Worm (Caenorhabditis elegans) whole organism, L1 larva: ENCODE measurements around the gene mop-25.2.

Source experiments
- C04F5.9 ChIP-seq: sonication (generic microtip); optimal IDR thresholded peaks from 2 replicates; lab custom pipeline; 2016; ENCODE audit warnings: missing genetic modification characterization, missing compliant biosample characterization
- C16A3.4 ChIP-seq: fragments of 150-350 bp; optimal IDR thresholded peaks from 2 replicates; lab custom pipeline; 2014; ENCODE audit warnings: missing biosample characterization, missing genetic modification characterization
- C34B4.2 ChIP-seq: sonication (generic microtip); optimal IDR thresholded peaks from 2 replicates; lab custom pipeline; 2017; ENCODE audit warnings: mild to moderate bottlenecking, missing genetic modification characterization, missing compliant biosample characterization
- Y116A8C.19 ChIP-seq: sonication (generic microtip); optimal IDR thresholded peaks from 2 replicates; lab custom pipeline; 2016; ENCODE audit warnings: missing compliant biosample characterization, missing genetic modification characterization, borderline replicate concordance
- alr-1 ChIP-seq: fragments of 200-800 bp; sonication (Bioruptor generic); optimal IDR thresholded peaks from 2 replicates; lab custom pipeline; 2018; ENCODE audit warnings: borderline replicate concordance, mild to moderate bottlenecking, missing genetic modification characterization, missing compliant biosample characterization
- aly-2 ChIP-seq: fragments of 150-350 bp; optimal IDR thresholded peaks from 2 replicates; lab custom pipeline; 2014; ENCODE audit warnings: missing biosample characterization, missing genetic modification characterization
- blmp-1 ChIP-seq: fragments of 150-350 bp; optimal IDR thresholded peaks from 2 replicates; lab custom pipeline; 2014; ENCODE audit warnings: missing biosample characterization, missing genetic modification characterization
- ceh-82 ChIP-seq, 3 experiments: fragments of 150-350 bp in 1 of 3; sonication (generic microtip) in 2 of 3; optimal IDR thresholded peaks; 2 replicates each; lab custom pipeline; 2014 to 2017; ENCODE audit warnings: missing biosample characterization in 3 of 3, missing genetic modification characterization in 3 of 3
- ceh-90 ChIP-seq: sonication (generic microtip); optimal IDR thresholded peaks from 2 replicates; lab custom pipeline; 2016; ENCODE audit warnings: missing genetic modification characterization, missing compliant biosample characterization
- dpl-1 ChIP-seq, 3 experiments: fragments of 150-350 bp in 2 of 3; sonication (generic microtip) in 1 of 3; optimal IDR thresholded peaks; 2 replicates each; lab custom pipeline; 2014 to 2017; ENCODE audit warnings: missing biosample characterization in 3 of 3, missing genetic modification characterization in 3 of 3, missing genetic modification reagents in 3 of 3
- dsc-1 ChIP-seq: sonication (generic microtip); optimal IDR thresholded peaks from 2 replicates; lab custom pipeline; 2016; ENCODE audit warnings: mild to moderate bottlenecking, missing genetic modification characterization, missing compliant biosample characterization
- efl-1 ChIP-seq, 4 experiments: fragments of 150-350 bp; optimal IDR thresholded peaks in 3 of 4; peaks in 1 of 4; 1 replicate in 1 of 4; 2 replicates in 3 of 4; lab custom pipeline; 2014; ENCODE audit warnings: missing biosample characterization in 2 of 4, missing genetic modification characterization in 2 of 4, missing genetic modification reagents in 2 of 4
- efl-3 ChIP-seq: fragments of 200-800 bp; sonication (Bioruptor generic); optimal IDR thresholded peaks from 2 replicates; lab custom pipeline; 2018; ENCODE audit warnings: mild to moderate bottlenecking, missing genetic modification characterization, missing compliant biosample characterization
- elt-2 ChIP-seq: sonication (generic microtip); optimal IDR thresholded peaks from 2 replicates; lab custom pipeline; 2016; ENCODE audit warnings: missing genetic modification characterization, mild to moderate bottlenecking, inconsistent platforms, missing compliant biosample characterization, missing genetic modification reagents
- elt-3 ChIP-seq, 6 experiments: fragments of 150-350 bp in 1 of 6; sonication (generic microtip); optimal IDR thresholded peaks; 2 replicates each; lab custom pipeline; 2017 to 2018; ENCODE audit warnings: missing biosample characterization in 6 of 6, missing genetic modification characterization in 6 of 6, inconsistent platforms in 1 of 6
- ets-5 ChIP-seq: fragments of 200-800 bp; sonication (Bioruptor generic); IDR thresholded peaks from 2 replicates; pipeline ENCODE4 v1.3.6; 2022; ENCODE audit warnings: missing genetic modification characterization, missing compliant biosample characterization
- fkh-10 ChIP-seq: sonication (generic microtip); optimal IDR thresholded peaks from 2 replicates; lab custom pipeline; 2017; ENCODE audit warnings: missing biosample characterization, missing genetic modification reagents, missing genetic modification characterization
- fkh-4 ChIP-seq: sonication (generic microtip); optimal IDR thresholded peaks from 2 replicates; lab custom pipeline; 2016; ENCODE audit warnings: missing compliant biosample characterization, missing genetic modification characterization, borderline replicate concordance
- fkh-8 ChIP-seq: sonication (generic microtip); optimal IDR thresholded peaks from 2 replicates; lab custom pipeline; 2016; ENCODE audit warnings: mild to moderate bottlenecking, missing genetic modification characterization, missing compliant biosample characterization
- fos-1 ChIP-seq: fragments of 150-350 bp; optimal IDR thresholded peaks from 2 replicates; lab custom pipeline; 2014; ENCODE audit warnings: missing biosample characterization, missing genetic modification characterization
- grh-1 ChIP-seq: fragments of 200-800 bp; sonication (Bioruptor generic); IDR thresholded peaks from 2 replicates; pipeline ENCODE4 v1.3.6; 2022; ENCODE audit warnings: missing genetic modification reagents, missing genetic modification characterization, missing compliant biosample characterization
- hlh-17 ChIP-seq: fragments of 200-800 bp; sonication (Bioruptor generic); optimal IDR thresholded peaks from 2 replicates; lab custom pipeline; 2018; ENCODE audit warnings: missing genetic modification characterization, mild to moderate bottlenecking, missing compliant biosample characterization, moderate library complexity, borderline replicate concordance
- hpl-2 ChIP-seq: fragments of 150-350 bp; optimal IDR thresholded peaks from 2 replicates; lab custom pipeline; 2014; ENCODE audit warnings: missing biosample characterization, missing genetic modification reagents, missing genetic modification characterization
- irx-1 ChIP-seq: sonication (generic microtip); optimal IDR thresholded peaks from 2 replicates; lab custom pipeline; 2016; ENCODE audit warnings: missing genetic modification characterization, missing compliant biosample characterization
- lin-14 ChIP-seq: fragments of 200-800 bp; sonication (Bioruptor generic); optimal IDR thresholded peaks from 2 replicates; lab custom pipeline; 2018; ENCODE audit warnings: mild to moderate bottlenecking, missing genetic modification characterization, moderate library complexity, missing compliant biosample characterization
- lin-35 ChIP-seq, 2 experiments: fragments of 150-350 bp; optimal IDR thresholded peaks; 2 replicates each; lab custom pipeline; 2014; ENCODE audit warnings: missing biosample characterization in 2 of 2, missing genetic modification characterization in 2 of 2, missing genetic modification reagents in 2 of 2
- lsy-2 ChIP-seq, 2 experiments: fragments of 150-350 bp; optimal IDR thresholded peaks; 2 replicates each; lab custom pipeline; 2014; ENCODE audit warnings: missing biosample characterization in 2 of 2, missing genetic modification characterization in 2 of 2
- mdl-1 ChIP-seq, 2 experiments: fragments of 150-350 bp; optimal IDR thresholded peaks; 2 replicates each; lab custom pipeline; 2014 to 2017; ENCODE audit warnings: missing biosample characterization in 2 of 2, missing genetic modification characterization in 2 of 2, inconsistent platforms in 1 of 2
- nhr-12 ChIP-seq: sonication (generic microtip); optimal IDR thresholded peaks from 2 replicates; lab custom pipeline; 2017; ENCODE audit warnings: missing biosample characterization, missing genetic modification characterization
- nhr-237 ChIP-seq: fragments of 150-350 bp; optimal IDR thresholded peaks from 2 replicates; lab custom pipeline; 2014; ENCODE audit warnings: missing biosample characterization, missing genetic modification characterization
- nhr-47 ChIP-seq: sonication (generic microtip); optimal IDR thresholded peaks from 2 replicates; lab custom pipeline; 2016; ENCODE audit warnings: mild to moderate bottlenecking, missing genetic modification characterization, moderate library complexity, missing compliant biosample characterization
- nhr-71 ChIP-seq: sonication (generic microtip); optimal IDR thresholded peaks from 2 replicates; lab custom pipeline; 2016; ENCODE audit warnings: mild to moderate bottlenecking, missing genetic modification characterization, moderate library complexity, missing compliant biosample characterization
- nhr-84 ChIP-seq: sonication (generic microtip); optimal IDR thresholded peaks from 2 replicates; lab custom pipeline; 2017; ENCODE audit warnings: missing biosample characterization, missing genetic modification characterization
- nhr-85 ChIP-seq: sonication (generic microtip); peaks from one replicate; lab custom pipeline; 2016; ENCODE audit warnings: missing genetic modification characterization, inconsistent platforms, missing compliant biosample characterization
- pag-3 ChIP-seq: sonication (generic microtip); optimal IDR thresholded peaks from 2 replicates; lab custom pipeline; 2017; ENCODE audit warnings: missing genetic modification characterization, mild to moderate bottlenecking, missing compliant biosample characterization, antibody characterized with exemption, borderline replicate concordance; ENCODE audit not compliant: insufficient read depth
- pax-3 ChIP-seq: fragments of 200-800 bp; sonication (Bioruptor generic); optimal IDR thresholded peaks from 2 replicates; lab custom pipeline; 2018; ENCODE audit warnings: mild to moderate bottlenecking, missing genetic modification characterization, moderate library complexity, missing compliant biosample characterization
- rnt-1 ChIP-seq: sonication (generic microtip); optimal IDR thresholded peaks from 2 replicates; lab custom pipeline; 2016; ENCODE audit warnings: mild to moderate bottlenecking, missing genetic modification characterization, moderate library complexity, missing compliant biosample characterization
- skn-1 ChIP-seq: fragments of 150-350 bp; optimal IDR thresholded peaks from 2 replicates; lab custom pipeline; 2014; ENCODE audit warnings: missing biosample characterization, missing genetic modification characterization
- snu-23 ChIP-seq: sonication (generic microtip); optimal IDR thresholded peaks from 2 replicates; lab custom pipeline; 2016; ENCODE audit warnings: missing genetic modification characterization, missing compliant biosample characterization
- tbx-2 ChIP-seq: sonication (generic microtip); optimal IDR thresholded peaks from 2 replicates; lab custom pipeline; 2016; ENCODE audit warnings: missing genetic modification characterization, missing compliant biosample characterization
- unc-130 ChIP-seq: fragments of 150-350 bp; optimal IDR thresholded peaks from 2 replicates; lab custom pipeline; 2017; ENCODE audit warnings: missing biosample characterization, missing genetic modification characterization, inconsistent platforms
- unc-62 ChIP-seq: fragments of 150-350 bp; optimal IDR thresholded peaks from 2 replicates; lab custom pipeline; 2014; ENCODE audit warnings: missing biosample characterization, missing genetic modification reagents, missing genetic modification characterization
- unc-98 ChIP-seq: fragments of 200-800 bp; sonication (Bioruptor generic); IDR thresholded peaks from 2 replicates; pipeline ENCODE4 v1.3.6; 2022; ENCODE audit warnings: missing genetic modification characterization, missing compliant biosample characterization
- xbp-1 ChIP-seq: sonication (generic microtip); optimal IDR thresholded peaks from 2 replicates; lab custom pipeline; 2016; ENCODE audit warnings: missing genetic modification characterization, missing compliant biosample characterization
- zag-1 ChIP-seq: fragments of 150-350 bp; optimal IDR thresholded peaks from 2 replicates; lab custom pipeline; 2014; ENCODE audit warnings: missing biosample characterization, missing genetic modification characterization
- ztf-11 ChIP-seq, 2 experiments: sonication (generic microtip); optimal IDR thresholded peaks; 2 replicates each; lab custom pipeline; 2016 to 2017; ENCODE audit warnings: missing genetic modification characterization in 2 of 2, missing biosample characterization in 1 of 2, missing compliant biosample characterization in 1 of 2

The mop-25.2 gene

DNA sequence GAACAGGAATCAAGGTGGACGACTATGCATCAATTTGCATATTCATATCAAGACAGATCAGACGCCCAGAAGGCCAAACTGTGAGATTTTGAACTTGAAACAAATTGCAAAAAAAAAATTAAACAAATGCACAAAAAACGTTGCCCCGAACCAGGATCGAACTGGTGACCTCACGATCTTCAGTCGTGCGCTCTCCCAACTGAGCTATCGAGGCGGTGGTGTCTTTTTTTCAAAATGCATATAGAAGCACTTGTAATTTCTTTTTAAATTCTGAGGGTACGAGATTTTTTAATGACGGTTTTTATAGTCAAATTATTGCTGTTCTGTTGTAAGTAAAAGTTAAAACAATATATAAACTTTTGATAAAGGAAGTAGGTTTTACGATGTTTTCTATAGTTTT lies 9.6 kb upstream of the mop-25.2 start:
- no peak for TF ChIP-seq fkh-8
- peak in 1 of 2 experiments; percentile 27 for TF ChIP-seq efl-1 (optimal IDR thresholded peaks at IDR 0.05; lab: Kevin White, UChicago)
- peak in 1 of 2 experiments; percentile 24 for TF ChIP-seq efl-1 (GFP tag; optimal IDR thresholded peaks at IDR 0.05 in 1 of 2; lab: Kevin White, UChicago)
- peak; percentile 8 for TF ChIP-seq snu-23 (GFP tag; lab: Kevin White, UChicago)
- TF ChIP-seq nhr-71 (tag; lab: Kevin White, UChicago), result peak; percentile 12
- peak in 1 of 2 experiments; percentile 55 for TF ChIP-seq lin-35 (GFP tag; optimal IDR thresholded peaks at IDR 0.05; lab: Kevin White, UChicago)
- TF ChIP-seq lsy-2 (tag; optimal IDR thresholded peaks at IDR 0.05; lab: Kevin White, UChicago), result peak; percentile 14 to 18
- TF ChIP-seq dpl-1 (GFP tag; optimal IDR thresholded peaks at IDR 0.05; lab: Kevin White, UChicago), result peak in 2 of 3 experiments; percentile 3 to 18
- no peak for TF ChIP-seq efl-3 (GFP tag; lab: Kevin White, UChicago)

DNA sequence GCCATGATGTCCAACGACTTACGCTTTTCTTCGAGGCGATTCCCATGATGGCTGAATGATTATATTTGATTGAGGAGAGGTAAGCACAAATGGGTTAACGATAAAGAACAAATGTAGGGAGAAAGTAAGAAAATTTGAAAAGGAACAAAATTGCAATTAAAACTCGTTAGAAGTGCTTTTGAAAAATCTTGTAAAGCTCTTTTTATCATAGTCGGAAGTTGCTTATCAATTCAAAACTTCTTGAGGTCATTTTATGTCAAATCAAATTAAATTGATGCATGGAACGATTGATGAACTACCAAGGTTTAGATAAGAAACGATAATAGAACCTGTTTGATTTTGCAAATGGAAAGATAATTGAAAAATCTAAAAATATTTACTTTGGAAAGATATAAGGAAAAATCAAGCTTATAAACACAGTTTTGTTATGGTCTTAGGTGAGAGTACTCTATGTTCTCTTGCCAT lies 5.4 kb upstream of the mop-25.2 start, which contains the start of gene glt-5:
Gene glt-5, minus strand, starts transcription at position 51 of the 465 bp plus-strand sequence.
- TF ChIP-seq nhr-12 (tag; lab: Kevin White, UChicago), result no peak
- TF ChIP-seq elt-3 (tag; optimal IDR thresholded peaks at IDR 0.05; lab: Kevin White, UChicago), result peak in 5 of 6 experiments; percentile 16 to 71 (median 58)
- TF ChIP-seq nhr-85 (tag; lab: Kevin White, UChicago), result peak; percentile 51
- no peak for TF ChIP-seq C34B4.2
- TF ChIP-seq C04F5.9, result no peak
- TF ChIP-seq unc-130, result no peak
- 0 out of 2 replicates have a peak, but pooled peaks have one; percentile 16 for TF ChIP-seq grh-1 (GFP tag; lab: Robert Waterston, UW)
- TF ChIP-seq rnt-1, result no peak

DNA sequence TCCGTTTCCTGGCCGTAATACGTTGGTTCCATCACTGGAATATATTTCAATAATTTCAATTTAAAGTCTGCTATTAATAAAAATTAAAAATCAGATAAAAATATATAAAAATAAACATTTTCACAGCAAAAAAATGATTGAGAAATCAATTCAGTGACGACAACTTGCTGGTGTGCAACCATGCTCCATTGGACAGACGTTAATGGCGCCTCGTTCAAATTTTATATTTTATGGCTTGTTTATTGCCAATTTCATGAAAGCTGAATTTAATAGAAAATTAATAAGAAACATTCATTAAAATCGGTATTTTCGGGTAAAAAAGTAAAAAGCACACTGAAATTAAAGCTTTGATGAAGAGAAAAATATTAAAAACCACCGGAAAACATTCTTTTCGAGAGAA lies 2.7 kb upstream of the mop-25.2 start, which contains the start of gene Y53C12A.3:
Gene Y53C12A.3, minus strand, starts transcription at position 34 of the 400 bp plus-strand sequence.
- TF ChIP-seq Y116A8C.19 (tag; lab: Kevin White, UChicago) (no peak), grh-1 (GFP tag; lab: Robert Waterston, UW) (no peak), pag-3 (tag; lab: Kevin White, UChicago) (no peak), fkh-4 (tag; lab: Kevin White, UChicago) (no peak), hpl-2 (no peak), elt-2 (tag; lab: Kevin White, UChicago) (no peak), lin-14 (GFP tag; lab: Kevin White, UChicago) (peak; percentile 38), blmp-1 (peak; percentile 51), nhr-47 (tag; lab: Kevin White, UChicago) (peak; percentile 38), alr-1 (tag; lab: Kevin White, UChicago) (no peak), zag-1 (tag; lab: Kevin White, UChicago) (no peak), C04F5.9 (no peak), dpl-1 (GFP tag; optimal IDR thresholded peaks at IDR 0.05; lab: Kevin White, UChicago) (peak; percentile 82 to 94 (median 90)), fos-1 (tag; lab: Kevin White, UChicago) (no peak), efl-1 (optimal IDR thresholded peaks at IDR 0.05; lab: Kevin White, UChicago) (peak; percentile 85 to 90), efl-1 (GFP tag; optimal IDR thresholded peaks at IDR 0.05 in 1 of 2; lab: Kevin White, UChicago) (peak; percentile 93 to 99), pax-3 (tag; lab: Kevin White, UChicago) (no peak), ceh-90 (tag; lab: Kevin White, UChicago) (no peak), nhr-237 (tag; lab: Kevin White, UChicago) (no peak), C16A3.4 (peak; percentile 71), lsy-2 (tag; optimal IDR thresholded peaks at IDR 0.05; lab: Kevin White, UChicago) (peak; percentile 50 to 81), tbx-2 (tag; lab: Kevin White, UChicago) (peak; percentile 17), ztf-11 (tag; optimal IDR thresholded peaks at IDR 0.05; lab: Kevin White, UChicago) (no peak), dsc-1 (tag; lab: Kevin White, UChicago) (no peak), aly-2 (no peak), nhr-71 (tag; lab: Kevin White, UChicago) (peak; percentile 44), nhr-85 (tag; lab: Kevin White, UChicago) (no peak), ceh-82 (tag; optimal IDR thresholded peaks at IDR 0.05; lab: Kevin White, UChicago) (peak in 1 of 3 experiments; percentile 40), ets-5 (no peak), nhr-84 (no peak), hlh-17 (GFP tag; lab: Kevin White, UChicago) (no peak), skn-1 (tag; lab: Kevin White, UChicago) (peak; percentile 57), fkh-10 (no peak), unc-98 (GFP tag; lab: Robert Waterston, UW) (no peak), unc-62 (GFP tag; lab: Kevin White, UChicago) (no peak), mdl-1 (tag; optimal IDR thresholded peaks at IDR 0.05; lab: Kevin White, UChicago) (no peak), xbp-1 (tag; lab: Kevin White, UChicago) (peak; percentile 43), unc-130 (peak; percentile 34), irx-1 (tag; lab: Kevin White, UChicago) (no peak)
